Worm (Caenorhabditis elegans): ENCODE measurements around the gene F48E8.8.

DNA sequence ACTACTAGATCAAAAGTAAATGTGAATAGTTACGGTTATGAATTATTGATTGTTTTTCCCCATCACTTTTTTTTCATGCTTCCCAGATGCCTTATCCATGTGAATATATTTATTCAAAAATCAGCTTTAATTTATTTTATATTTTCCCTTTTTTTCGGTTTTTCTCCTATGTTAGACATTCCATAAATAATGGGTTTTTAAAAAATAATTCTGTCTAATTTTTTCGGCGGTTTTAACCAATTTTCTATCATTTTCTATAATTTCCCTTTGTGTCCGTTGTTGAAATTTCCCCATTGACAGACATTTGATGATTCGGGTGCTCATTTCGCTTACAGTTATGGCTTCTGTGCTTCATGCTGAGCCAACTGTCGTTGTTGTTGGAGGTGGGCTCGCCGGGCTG is 11.5 kb upstream of the F48E8.8 start, which contains the start of gene F48E8.3:
- TF ChIP-seq scrt-1 (GFP tag; IDR thresholded peaks at IDR 0.05) (no peak), ceh-36 (tag; optimal IDR thresholded peaks at IDR 0.05) (no peak)

All from whole organism, early embryonic.